Worm (Caenorhabditis elegans): ENCODE measurements around the gene srv-30.
"Not testable (repeated sequence)": the region's sequence is repeated elsewhere in the genome, so short reads cannot be mapped to it uniquely, and the experiment has no call there.

DNA sequence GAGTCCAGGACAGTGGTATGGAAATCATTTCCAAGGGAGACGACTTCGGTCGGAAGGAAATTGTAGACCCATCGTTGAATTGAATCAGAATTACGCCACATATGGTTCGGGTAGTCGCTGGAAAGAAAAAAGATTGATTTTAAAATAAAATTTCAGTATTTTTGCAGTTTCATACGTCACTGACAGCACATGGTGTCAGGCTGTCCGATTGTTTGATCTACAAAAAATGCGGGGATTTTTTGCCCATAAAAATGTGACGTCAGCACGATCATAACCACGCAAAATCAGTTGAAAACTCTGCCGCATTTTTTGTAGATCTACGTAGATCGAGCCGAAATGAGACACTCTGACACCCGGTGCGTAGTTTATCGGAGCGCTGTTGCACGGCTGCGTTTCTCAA, 48.1 kb upstream of the srv-30 start, which contains the start of gene Y73B6BL.12:
- TF ChIP-seq drap-1 (GFP tag; optimal IDR thresholded peaks at IDR 0.05); tbx-8 (GFP tag; optimal IDR thresholded peaks at IDR 0.05); nhr-28 (tag; optimal IDR thresholded peaks at IDR 0.05); pha-4 (tag; optimal IDR thresholded peaks at IDR 0.05); nhr-12 (tag; optimal IDR thresholded peaks at IDR 0.05); unc-62 (GFP tag; optimal IDR thresholded peaks at IDR 0.05): not testable (repeated sequence)

Data from whole organism, mixed stage, embryonic.